Worm (Caenorhabditis elegans): ENCODE results near the gene C53B4.2.

C53B4.2 gene

DNA sequence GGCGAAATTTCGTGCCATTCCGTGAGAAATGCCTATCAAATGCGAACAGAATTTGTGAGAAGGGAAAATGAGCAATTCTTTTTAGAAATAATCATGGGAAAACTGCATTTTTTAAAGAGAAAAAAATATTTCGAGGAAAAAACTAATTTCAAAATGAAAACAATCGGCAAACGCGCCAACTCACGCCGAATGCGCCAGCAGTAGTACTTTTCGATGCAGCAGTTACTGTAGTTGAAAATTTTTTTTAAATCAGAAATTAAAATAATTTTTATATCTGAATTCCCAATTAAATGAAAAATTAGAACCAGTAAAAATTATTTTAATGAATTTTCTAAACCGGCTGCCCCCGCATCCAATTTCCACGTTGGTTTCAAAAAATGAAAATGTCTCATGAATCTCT lies 42.6 kb upstream of the C53B4.2 start (continued):
- no peak for TF ChIP-seq rec-8 (tag; optimal IDR thresholded peaks at IDR 0.05)
- no peak for TF ChIP-seq chd-7 (tag; optimal IDR thresholded peaks at IDR 0.05)
- no peak for TF ChIP-seq ztf-6 (GFP tag; IDR thresholded peaks at IDR 0.05)
- TF ChIP-seq lag-1 (GFP tag; IDR thresholded peaks at IDR 0.05) = no peak
- TF ChIP-seq bed-1 (GFP tag; IDR thresholded peaks at IDR 0.05) = no peak
- TF ChIP-seq cebp-2 (GFP tag; IDR thresholded peaks at IDR 0.05) = no peak
- no peak for TF ChIP-seq dpff-1 (tag; optimal IDR thresholded peaks at IDR 0.05)
- TF ChIP-seq ccch-3 (GFP tag; optimal IDR thresholded peaks at IDR 0.05) = no peak
- TF ChIP-seq ztf-28 (GFP tag; IDR thresholded peaks at IDR 0.05) = no peak
- peak; percentile 4 for TF ChIP-seq tbp1 (GFP tag; optimal IDR thresholded peaks at IDR 0.05)
- no peak for TF ChIP-seq Y79H2A.3 (GFP tag; conservative IDR thresholded peaks at IDR 0.05)
- no peak for TF ChIP-seq rpc-1 (optimal IDR thresholded peaks at IDR 0.05)
- TF ChIP-seq rpc-1 (tag; optimal IDR thresholded peaks at IDR 0.05) = no peak
- no peak for TF ChIP-seq rcor-1 (GFP tag; IDR thresholded peaks at IDR 0.05)
- TF ChIP-seq lsl-1 (GFP tag; optimal IDR thresholded peaks at IDR 0.05) = peak; percentile 87
- no peak for TF ChIP-seq die-1 (tag; optimal IDR thresholded peaks at IDR 0.05)
- no peak for TF ChIP-seq lin-40 (tag; optimal IDR thresholded peaks at IDR 0.05)
- TF ChIP-seq ztf-22 (GFP tag; optimal IDR thresholded peaks at IDR 0.05) = no peak
- no peak for TF ChIP-seq sdz-38 (tag; optimal IDR thresholded peaks at IDR 0.05)
- no peak for TF ChIP-seq ceh-79 (tag; optimal IDR thresholded peaks at IDR 0.05)
- TF ChIP-seq ceh-27 (GFP tag; optimal IDR thresholded peaks at IDR 0.05) = no peak
- TF ChIP-seq madf-8 (GFP tag; conservative IDR thresholded peaks at IDR 0.05) = peak; percentile 48
- no peak for TF ChIP-seq F22D6.2 (tag; optimal IDR thresholded peaks at IDR 0.05)
- no peak for TF ChIP-seq akir-1 (GFP tag; optimal IDR thresholded peaks at IDR 0.05)
- TF ChIP-seq mxl-1 (tag; optimal IDR thresholded peaks at IDR 0.05) = no peak
- no peak for TF ChIP-seq snpc-1.3 (tag; optimal IDR thresholded peaks at IDR 0.05; ENCODE audit: insufficient read depth)
- TF ChIP-seq lin-35 (GFP tag; optimal IDR thresholded peaks at IDR 0.05) = no peak
- no peak for TF ChIP-seq B0336.3 (GFP tag; IDR thresholded peaks at IDR 0.05)
- TF ChIP-seq pha-4 (tag; optimal IDR thresholded peaks at IDR 0.05) = no peak
- TF ChIP-seq xnd-1 (tag; optimal IDR thresholded peaks at IDR 0.05) = peak; percentile 50
- no peak for TF ChIP-seq F57C9.4 (tag; optimal IDR thresholded peaks at IDR 0.05)
- peak; percentile 29 for TF ChIP-seq efl-1 (GFP tag; optimal IDR thresholded peaks at IDR 0.05)
- no peak for TF ChIP-seq T07F8.4 (tag; optimal IDR thresholded peaks at IDR 0.05)
- TF ChIP-seq B0035.1 (tag; optimal IDR thresholded peaks at IDR 0.05) = no peak
- no peak for TF ChIP-seq nhr-90 (tag; optimal IDR thresholded peaks at IDR 0.05)
- TF ChIP-seq aptf-3 (GFP tag; IDR thresholded peaks at IDR 0.05) = no peak
- TF ChIP-seq F10E7.11 (tag; optimal IDR thresholded peaks at IDR 0.05) = no peak
- no peak for TF ChIP-seq F55B11.4 (tag; optimal IDR thresholded peaks at IDR 0.05; ENCODE audit: borderline replicate concordance, insufficient read depth)
- no peak for TF ChIP-seq sea-2 (GFP tag; IDR thresholded peaks at IDR 0.05)
- TF ChIP-seq Y56A3A.18 (GFP tag; IDR thresholded peaks at IDR 0.05) = no peak
- no peak for TF ChIP-seq dpl-1 (GFP tag; optimal IDR thresholded peaks at IDR 0.05)
- no peak for TF ChIP-seq him-1 (tag; optimal IDR thresholded peaks at IDR 0.05)
- no peak for TF ChIP-seq unc-130 (GFP tag; optimal IDR thresholded peaks at IDR 0.05)
- no peak for TF ChIP-seq F39B2.1 (GFP tag; IDR thresholded peaks at IDR 0.05)
- TF ChIP-seq zim-3 (tag; optimal IDR thresholded peaks at IDR 0.05) = no peak
- TF ChIP-seq aptf-2 (GFP tag; conservative IDR thresholded peaks at IDR 0.05) = no peak
- no peak for TF ChIP-seq lsy-27 (tag; optimal IDR thresholded peaks at IDR 0.05; ENCODE audit: borderline replicate concordance, insufficient read depth)
- TF ChIP-seq T26A5.8 (tag; optimal IDR thresholded peaks at IDR 0.05) = no peak
- no peak for TF ChIP-seq hrde-1 (tag; optimal IDR thresholded peaks at IDR 0.05; ENCODE audit: borderline replicate concordance)
- 0 out of 2 replicates have a peak, but pooled peaks have one; percentile 7 for TF ChIP-seq pbrm-1 (GFP tag; IDR thresholded peaks at IDR 0.05)

Data from whole organism, young adult.